Fruit fly (Drosophila melanogaster) whole organism, embryonic: Measurements from ENCODE around the gene IntS2.
A peak's percentile ranks its signal among the peaks of the same experiment; 100 is the strongest.

Experiments used
- Abd-B ChIP-seq: fragments of 200-800 bp; sonication (Bioruptor generic); optimal IDR thresholded peaks from 2 replicates; lab custom pipeline; 2018; ENCODE audit warnings: missing biosample characterization, mild to moderate bottlenecking, missing genetic modification characterization, moderate library complexity
- Adf1 ChIP-seq: fragments of 200-800 bp; sonication (Bioruptor generic); IDR thresholded peaks from 2 replicates; pipeline ENCODE4 v1.3.6; 2022; ENCODE audit warnings: missing biosample characterization, missing genetic modification characterization
- Awh ChIP-seq: fragments of 200-800 bp; sonication (Bioruptor generic); IDR thresholded peaks from 2 replicates; pipeline ENCODE4, ENCODE4 v1.3.6; 2022; ENCODE audit warnings: missing biosample characterization, missing genetic modification characterization
- Bgb ChIP-seq: fragments of 200-800 bp; sonication (Bioruptor generic); IDR thresholded peaks from 2 replicates; pipeline ENCODE4 v1.3.6; 2022; ENCODE audit warnings: missing biosample characterization, missing genetic modification characterization; ENCODE audit not compliant: partially characterized antibody
- CG10209 ChIP-seq: fragments of 200-800 bp; sonication (Bioruptor generic); optimal IDR thresholded peaks from 3 replicates; lab custom pipeline; 2017; ENCODE audit warnings: missing biosample characterization, mild to moderate bottlenecking, missing genetic modification characterization, missing genetic modification reagents
- CG14860 ChIP-seq: fragments of 200-800 bp; sonication (Bioruptor generic); IDR thresholded peaks from 3 replicates; pipeline ENCODE4 v1.3.6; 2022; ENCODE audit warnings: missing biosample characterization, missing genetic modification characterization; ENCODE audit not compliant: partially characterized antibody
- CG1603 ChIP-seq: fragments of 200-800 bp; sonication (Bioruptor generic); optimal IDR thresholded peaks from 2 replicates; lab custom pipeline; 2019; ENCODE audit warnings: missing biosample characterization, mild to moderate bottlenecking, missing genetic modification characterization, moderate library complexity
- CG1647 ChIP-seq: fragments of 200-800 bp; sonication (Bioruptor generic); optimal IDR thresholded peaks from 3 replicates; lab custom pipeline; 2016; ENCODE audit warnings: missing biosample characterization, missing genetic modification characterization
- CG16813 ChIP-seq: fragments of 200-800 bp; sonication (Bioruptor generic); IDR thresholded peaks from 3 replicates; pipeline ENCODE4 v1.3.6; 2022; ENCODE audit warnings: missing biosample characterization, missing genetic modification characterization; ENCODE audit not compliant: partially characterized antibody
- CG16815 ChIP-seq: fragments of 200-800 bp; sonication (Bioruptor generic); optimal IDR thresholded peaks from 3 replicates; lab custom pipeline; 2017; ENCODE audit warnings: missing biosample characterization, mild to moderate bottlenecking, missing genetic modification characterization
- CG16863 ChIP-seq: fragments of 200-800 bp; sonication (Bioruptor generic); optimal IDR thresholded peaks from 3 replicates; lab custom pipeline; 2016; ENCODE audit warnings: missing biosample characterization, missing genetic modification characterization
- CG17385 ChIP-seq: fragments of 200-800 bp; sonication (Bioruptor generic); optimal IDR thresholded peaks from 3 replicates; lab custom pipeline; 2018; ENCODE audit warnings: missing biosample characterization, mild to moderate bottlenecking, missing genetic modification characterization
- CG18619 ChIP-seq: fragments of 200-800 bp; sonication (Bioruptor generic); optimal IDR thresholded peaks from 3 replicates; lab custom pipeline; 2017; ENCODE audit warnings: missing biosample characterization, mild to moderate bottlenecking, missing genetic modification characterization
- CG4282 ChIP-seq: fragments of 200-800 bp; sonication (Bioruptor generic); optimal IDR thresholded peaks from 2 replicates; lab custom pipeline; 2016; ENCODE audit warnings: missing biosample characterization, missing genetic modification characterization
- CG4328 ChIP-seq: fragments of 200-800 bp; sonication (Bioruptor generic); optimal IDR thresholded peaks from 3 replicates; lab custom pipeline; 2017; ENCODE audit warnings: missing biosample characterization, missing genetic modification reagents, missing genetic modification characterization
- CG6683 ChIP-seq: fragments of 200-800 bp; sonication (Bioruptor generic); optimal IDR thresholded peaks from 2 replicates; lab custom pipeline; 2017; ENCODE audit warnings: missing biosample characterization, mild to moderate bottlenecking, missing genetic modification characterization, missing genetic modification reagents
- CG6791 ChIP-seq: fragments of 200-800 bp; sonication (Bioruptor generic); IDR thresholded peaks from 3 replicates; pipeline ENCODE4 v1.3.6; 2022; ENCODE audit warnings: missing biosample characterization, missing genetic modification characterization; ENCODE audit not compliant: partially characterized antibody
- CG7271 ChIP-seq: fragments of 200-800 bp; sonication (Bioruptor generic); optimal IDR thresholded peaks from 2 replicates; lab custom pipeline; 2018; ENCODE audit warnings: missing biosample characterization, mild to moderate bottlenecking, missing genetic modification characterization, moderate library complexity
- CG7556 ChIP-seq: fragments of 200-800 bp; sonication (Bioruptor generic); optimal IDR thresholded peaks from 2 replicates; lab custom pipeline; 2017; ENCODE audit warnings: missing biosample characterization, mild to moderate bottlenecking, missing genetic modification characterization
- CG8388 ChIP-seq: fragments of 200-800 bp; sonication (Bioruptor generic); optimal IDR thresholded peaks from 2 replicates; lab custom pipeline; 2019; ENCODE audit warnings: missing biosample characterization, mild to moderate bottlenecking, missing genetic modification characterization, moderate library complexity
- CG8478 ChIP-seq: fragments of >200 bp; optimal IDR thresholded peaks from 2 replicates; lab custom pipeline; 2018
- CTCF ChIP-seq: fragments of 200-800 bp; sonication (Bioruptor generic); optimal IDR thresholded peaks from 2 replicates; lab custom pipeline; 2017; ENCODE audit warnings: missing biosample characterization, mild to moderate bottlenecking, missing genetic modification characterization, moderate library complexity
- CkIIα-i1 ChIP-seq: fragments of 200-800 bp; sonication (Bioruptor generic); IDR thresholded peaks from 2 replicates; pipeline ENCODE4 v1.3.6; 2022; ENCODE audit warnings: missing biosample characterization, missing genetic modification characterization
- D19A ChIP-seq: fragments of 200-800 bp; optimal IDR thresholded peaks from 3 replicates; lab custom pipeline; 2019; ENCODE audit warnings: missing biosample characterization, mild to moderate bottlenecking, missing genetic modification characterization, moderate library complexity
- Dref ChIP-seq: fragments of 200-800 bp; sonication (Bioruptor generic); IDR thresholded peaks from 2 replicates; pipeline ENCODE4 v1.3.6; 2022; ENCODE audit warnings: missing biosample characterization, missing genetic modification characterization
- Fer2 ChIP-seq: fragments of 200-800 bp; sonication (Bioruptor generic); optimal IDR thresholded peaks from 2 replicates; lab custom pipeline; 2018; ENCODE audit warnings: missing biosample characterization, mild to moderate bottlenecking, missing genetic modification characterization, moderate library complexity
- Fer3 ChIP-seq: fragments of 200-800 bp; sonication (Bioruptor generic); optimal IDR thresholded peaks from 2 replicates; lab custom pipeline; 2018; ENCODE audit warnings: missing biosample characterization, mild to moderate bottlenecking, missing genetic modification characterization, moderate library complexity
- Nf-YA ChIP-seq: fragments of 200-800 bp; sonication (Bioruptor generic); IDR thresholded peaks from 2 replicates; pipeline ENCODE4 v1.3.6; 2022; ENCODE audit warnings: missing biosample characterization, missing genetic modification characterization
- Nf-YC ChIP-seq: fragments of 200-800 bp; optimal IDR thresholded peaks from 3 replicates; lab custom pipeline; 2019; ENCODE audit warnings: missing biosample characterization, mild to moderate bottlenecking, missing genetic modification characterization, moderate library complexity
- Sox102F ChIP-seq: fragments of 200-800 bp; sonication (Bioruptor generic); optimal IDR thresholded peaks from 2 replicates; lab custom pipeline; 2018; ENCODE audit warnings: missing biosample characterization, mild to moderate bottlenecking, missing genetic modification characterization, moderate library complexity
- Usf ChIP-seq: fragments of 200-800 bp; sonication (Bioruptor generic); optimal IDR thresholded peaks from 2 replicates; lab custom pipeline; 2017; ENCODE audit warnings: missing genotype, missing biosample characterization, missing genetic modification characterization
- ab ChIP-seq: fragments of 200-800 bp; sonication (Bioruptor generic); optimal IDR thresholded peaks from 2 replicates; lab custom pipeline; 2016; ENCODE audit warnings: missing biosample characterization, missing genetic modification characterization
- btn ChIP-seq: fragments of 200-800 bp; sonication (Bioruptor generic); optimal IDR thresholded peaks from 2 replicates; lab custom pipeline; 2016; ENCODE audit warnings: missing biosample characterization, missing genetic modification characterization
- dmrt11E ChIP-seq: fragments of 200-800 bp; sonication (Bioruptor generic); optimal IDR thresholded peaks from 3 replicates; lab custom pipeline; 2018; ENCODE audit warnings: missing biosample characterization, mild to moderate bottlenecking, missing genetic modification characterization, moderate library complexity
- dmrt99B ChIP-seq: fragments of 200-800 bp; sonication (Bioruptor generic); optimal IDR thresholded peaks from 2 replicates; lab custom pipeline; 2018; ENCODE audit warnings: missing biosample characterization, mild to moderate bottlenecking, missing genetic modification characterization, moderate library complexity
- hth ChIP-seq: fragments of >200 bp; optimal IDR thresholded peaks from 2 replicates; lab custom pipeline; 2017; ENCODE audit warnings: inconsistent platforms
- inv ChIP-seq: fragments of 200-800 bp; sonication (Bioruptor generic); IDR thresholded peaks from 2 replicates; pipeline ENCODE4 v1.3.6; 2022; ENCODE audit warnings: missing biosample characterization, missing genetic modification characterization; ENCODE audit not compliant: partially characterized antibody
- ken ChIP-seq: fragments of 200-800 bp; sonication (Bioruptor generic); IDR thresholded peaks from 3 replicates; pipeline ENCODE4 v1.3.6; 2022; ENCODE audit warnings: missing biosample characterization, missing genetic modification characterization
- knrl ChIP-seq: fragments of 200-800 bp; sonication (Bioruptor generic); IDR thresholded peaks from 3 replicates; pipeline ENCODE4 v1.3.6; 2022; ENCODE audit warnings: missing biosample characterization, missing genetic modification characterization; ENCODE audit not compliant: partially characterized antibody
- lilli ChIP-seq: fragments of 200-800 bp; sonication (Bioruptor generic); optimal IDR thresholded peaks from 3 replicates; lab custom pipeline; 2016; ENCODE audit warnings: missing biosample characterization, missing genetic modification characterization
- lmd ChIP-seq: fragments of 200-800 bp; sonication (Bioruptor generic); IDR thresholded peaks from 2 replicates; pipeline ENCODE4 v1.3.6; 2022; ENCODE audit warnings: missing biosample characterization, missing genetic modification characterization
- maf-S ChIP-seq: fragments of 200-800 bp; sonication (Bioruptor generic); optimal IDR thresholded peaks from 2 replicates; lab custom pipeline; 2016; ENCODE audit warnings: missing biosample characterization, missing genetic modification characterization
- pb ChIP-seq: fragments of 200-800 bp; sonication (Bioruptor generic); optimal IDR thresholded peaks from 3 replicates; lab custom pipeline; 2016; ENCODE audit warnings: missing biosample characterization, missing genetic modification characterization
- pzg ChIP-seq: fragments of 200-800 bp; sonication (Bioruptor generic); optimal IDR thresholded peaks from 3 replicates; lab custom pipeline; 2018; ENCODE audit warnings: missing biosample characterization, mild to moderate bottlenecking, missing genetic modification characterization, moderate library complexity
- ranshi ChIP-seq: fragments of 200-800 bp; sonication (Bioruptor generic); IDR thresholded peaks from 2 replicates; pipeline ENCODE4 v1.3.6; 2022; ENCODE audit warnings: missing biosample characterization, missing genetic modification characterization
- seq ChIP-seq: fragments of 200-800 bp; sonication (Bioruptor generic); IDR thresholded peaks from 2 replicates; pipeline ENCODE4 v1.3.6; 2022; ENCODE audit warnings: missing biosample characterization, missing genetic modification characterization
- sim ChIP-seq: fragments of 200-800 bp; sonication (Bioruptor generic); IDR thresholded peaks from 2 replicates; pipeline ENCODE4 v1.3.6; 2022; ENCODE audit warnings: missing biosample characterization, missing genetic modification characterization
- ttk ChIP-seq: fragments of 200-800 bp; sonication (Bioruptor generic); IDR thresholded peaks from 2 replicates; pipeline ENCODE4 v2.1.2; 2022; ENCODE audit warnings: missing biosample characterization, missing genetic modification characterization
- twi ChIP-seq: fragments of 200-800 bp; optimal IDR thresholded peaks from 2 replicates; lab custom pipeline; 2019; ENCODE audit warnings: missing biosample characterization, mild to moderate bottlenecking, missing genetic modification characterization, moderate library complexity

IntS2 gene

DNA sequence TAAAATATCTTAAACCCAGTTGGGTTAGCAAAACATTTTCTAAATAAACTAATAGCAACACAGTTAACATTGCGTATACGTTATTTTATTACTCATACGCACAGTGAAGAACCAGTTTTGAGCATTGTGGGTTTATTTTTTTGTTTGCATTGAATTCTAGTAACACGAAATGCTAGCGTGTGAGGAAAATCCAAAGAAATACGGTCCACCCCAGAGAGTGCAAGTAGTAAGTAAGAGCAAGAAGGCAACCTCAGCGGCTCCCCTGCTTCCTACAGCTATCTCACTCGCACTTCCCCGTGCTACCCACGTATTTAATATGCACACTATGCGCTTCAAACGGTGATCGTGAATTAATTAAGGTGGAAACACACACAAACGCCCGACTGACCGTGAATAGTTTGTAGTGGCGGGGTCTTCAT is 31.6 kb downstream of the IntS2 start (continued):
- TF ChIP-seq seq (GFP tag; lab: Robert Waterston, UW) = peak; percentile 82
- TF ChIP-seq CG16813 (GFP tag; lab: Robert Waterston, UW) = no peak
- peak; percentile 25; the same call in 1 of the 2 replicates for TF ChIP-seq Adf1 (GFP tag; lab: Robert Waterston, UW)
- TF ChIP-seq ranshi (GFP tag; lab: Robert Waterston, UW) = peak; percentile 70
- TF ChIP-seq CG14860 (GFP tag; lab: Robert Waterston, UW) = no peak
- peak; percentile 84 for TF ChIP-seq CG17385 (GFP tag; lab: Kevin White, UChicago)
- peak; percentile 74 for TF ChIP-seq Fer2 (tag; lab: Kevin White, UChicago)
- peak; percentile 9 for TF ChIP-seq pzg (GFP tag; lab: Kevin White, UChicago)
- no peak for TF ChIP-seq CkIIα-i1
- no peak for TF ChIP-seq inv
- TF ChIP-seq CG10209 (GFP tag; lab: Kevin White, UChicago) = peak; percentile 87
- TF ChIP-seq Sox102F (GFP tag; lab: Kevin White, UChicago) = peak; percentile 90
- peak; percentile 58 for TF ChIP-seq Nf-YA (GFP tag; lab: Robert Waterston, UW)
- TF ChIP-seq pb (GFP tag; lab: Kevin White, UChicago) = peak; percentile 88
- TF ChIP-seq ab (GFP tag; lab: Kevin White, UChicago) = peak; percentile 30
- TF ChIP-seq ttk (GFP tag; lab: Robert Waterston, UW) = peak; percentile 68
- no peak for TF ChIP-seq CG6791
- peak; percentile 86 for TF ChIP-seq CG18619 (GFP tag; lab: Kevin White, UChicago)
- 0 out of 3 replicates have a peak, but pooled peaks have one; percentile 50 for TF ChIP-seq ken (GFP tag; lab: Robert Waterston, UW)
- peak; percentile 58 for TF ChIP-seq twi (tag; lab: Kevin White, UChicago)
- peak; percentile 93 for TF ChIP-seq dmrt99B
- TF ChIP-seq CG16815 (GFP tag; lab: Kevin White, UChicago) = peak; percentile 62
- TF ChIP-seq dmrt11E = no peak
- TF ChIP-seq CG7556 (GFP tag; lab: Kevin White, UChicago) = peak; percentile 91
- TF ChIP-seq lmd = peak; percentile 82
- no peak for TF ChIP-seq hth
- TF ChIP-seq CTCF (GFP tag; lab: Kevin White, UChicago) = peak; percentile 66
- no peak for TF ChIP-seq Bgb (GFP tag; lab: Robert Waterston, UW)
- peak; percentile 88 for TF ChIP-seq CG4328 (GFP tag; lab: Kevin White, UChicago)
- TF ChIP-seq CG1603 (tag; lab: Kevin White, UChicago) = peak; percentile 81
- peak; percentile 58 for TF ChIP-seq Usf (GFP tag; lab: Kevin White, UChicago)
- peak; percentile 74 for TF ChIP-seq CG16863 (GFP tag; lab: Kevin White, UChicago)
- peak; percentile 72 for TF ChIP-seq maf-S (GFP tag; lab: Kevin White, UChicago)
- peak; percentile 74 for TF ChIP-seq CG1647 (GFP tag; lab: Kevin White, UChicago)
- TF ChIP-seq D19A = peak; percentile 82
- TF ChIP-seq Dref = no peak
- TF ChIP-seq sim = no peak
- no peak for TF ChIP-seq CG8478 (lab: Kevin White, UChicago)
- no peak for TF ChIP-seq CG7271
- TF ChIP-seq lilli (GFP tag; lab: Kevin White, UChicago) = peak; percentile 87
- peak; percentile 62; the same call in 1 of the 2 replicates for TF ChIP-seq Awh (GFP tag; lab: Robert Waterston, UW)
- no peak for TF ChIP-seq knrl
- peak; percentile 61 for TF ChIP-seq CG4282 (GFP tag; lab: Kevin White, UChicago)
- TF ChIP-seq Nf-YC (tag; lab: Kevin White, UChicago) = peak; percentile 85
- peak; percentile 77 for TF ChIP-seq CG6683 (GFP tag; lab: Kevin White, UChicago)
- peak; percentile 89 for TF ChIP-seq Fer3 (tag; lab: Kevin White, UChicago)
- TF ChIP-seq btn (GFP tag; lab: Kevin White, UChicago) = peak; percentile 47
- peak; percentile 62 for TF ChIP-seq Abd-B
- TF ChIP-seq CG8388 (GFP tag; lab: Kevin White, UChicago) = peak; percentile 77
